Worm (Caenorhabditis elegans): Measurements from ENCODE around the gene F09E5.12.

The F09E5.12 gene

ce11 chrII:5358137-5358745, 12.3 kb downstream of the F09E5.12 start, which contains the start of the genes F09E5.11 and bmy-1:
Gene F09E5.11 (minus strand): TSS chrII:5358187.
Gene bmy-1 (plus strand): TSS chrII:5358695.
- TF ChIP-seq fos-1 (tag; optimal IDR thresholded peaks at IDR 0.05): no peak
- TF ChIP-seq madf-9 (GFP tag; conservative IDR thresholded peaks at IDR 0.05): peak; percentile 67
- TF ChIP-seq nhr-10 (tag; optimal IDR thresholded peaks at IDR 0.05): no peak
- peak; percentile 47 for TF ChIP-seq nhr-11 (tag; optimal IDR thresholded peaks at IDR 0.05)
- TF ChIP-seq lin-1 (GFP tag; IDR thresholded peaks at IDR 0.05): no peak
- TF ChIP-seq ceh-28 (tag; optimal IDR thresholded peaks at IDR 0.05): no peak
- TF ChIP-seq nhr-102 (tag; optimal IDR thresholded peaks at IDR 0.05): peak; percentile 60
- TF ChIP-seq set-16 (GFP tag; IDR thresholded peaks at IDR 0.05): peak; percentile 54
- TF ChIP-seq ceh-32 (tag; optimal IDR thresholded peaks at IDR 0.05; ENCODE audit: poor library complexity): no peak
- TF ChIP-seq F10B5.3 (tag; optimal IDR thresholded peaks at IDR 0.05): no peak
- TF ChIP-seq nhr-41 (GFP tag; IDR thresholded peaks at IDR 0.05): no peak
- no peak for TF ChIP-seq madf-5 (GFP tag; IDR thresholded peaks at IDR 0.05)
- peak; percentile 44 for TF ChIP-seq T20F7.1 (GFP tag; optimal IDR thresholded peaks at IDR 0.05)
- TF ChIP-seq aha-1 (tag): peak; percentile 98
- TF ChIP-seq cey-2 (tag; optimal IDR thresholded peaks at IDR 0.05; ENCODE audit: borderline replicate concordance, insufficient read depth): no peak
- TF ChIP-seq nhr-237 (tag; optimal IDR thresholded peaks at IDR 0.05): no peak
- TF ChIP-seq skn-1 (tag; optimal IDR thresholded peaks at IDR 0.05): no peak
- TF ChIP-seq egl-27 (tag; optimal IDR thresholded peaks at IDR 0.05): no peak
- no peak for TF ChIP-seq ztf-11 (tag; optimal IDR thresholded peaks at IDR 0.05)
- TF ChIP-seq Y75B8A.6 (GFP tag; IDR thresholded peaks at IDR 0.05): no peak
- TF ChIP-seq F37D6.2 (tag; optimal IDR thresholded peaks at IDR 0.05): peak; percentile 58
- TF ChIP-seq jun-1 (tag; optimal IDR thresholded peaks at IDR 0.05): no peak
- peak; percentile 80 for TF ChIP-seq hlh-11 (tag; optimal IDR thresholded peaks at IDR 0.05)
- no peak for TF ChIP-seq daf-12 (tag; optimal IDR thresholded peaks at IDR 0.05)
- no peak for TF ChIP-seq mxl-2 (GFP tag; conservative IDR thresholded peaks at IDR 0.05)
- no peak for TF ChIP-seq pqm-1 (tag; optimal IDR thresholded peaks at IDR 0.05)
- no peak for TF ChIP-seq attf-4 (tag; optimal IDR thresholded peaks at IDR 0.05)
- TF ChIP-seq tag-97 (GFP tag; IDR thresholded peaks at IDR 0.05): no peak
- peak; percentile 79 for TF ChIP-seq lin-13 (GFP tag; optimal IDR thresholded peaks at IDR 0.05)
- peak in 1 of 2 experiments; percentile 89 for TF ChIP-seq unc-62 (GFP tag; optimal IDR thresholded peaks at IDR 0.05 in 1 of 2)
- no peak for TF ChIP-seq unc-62 (tag; optimal IDR thresholded peaks at IDR 0.05)
- TF ChIP-seq dpl-1 (GFP tag; optimal IDR thresholded peaks at IDR 0.05): peak; percentile 79
- no peak for TF ChIP-seq daf-19 (GFP tag; conservative IDR thresholded peaks at IDR 0.05)
- TF ChIP-seq rbr-2 (tag; optimal IDR thresholded peaks at IDR 0.05): peak; percentile 82
- no peak for TF ChIP-seq ces-1 (GFP tag; optimal IDR thresholded peaks at IDR 0.05)
- no peak for TF ChIP-seq lin-39 (tag; optimal IDR thresholded peaks at IDR 0.05)
- TF ChIP-seq ZK546.5 (tag; optimal IDR thresholded peaks at IDR 0.05): no peak
- peak; percentile 84 for TF ChIP-seq ceh-44 (GFP tag; IDR thresholded peaks at IDR 0.05)
- TF ChIP-seq dve-1 (tag; optimal IDR thresholded peaks at IDR 0.05; ENCODE audit: insufficient read depth): peak; percentile 84
- peak; percentile 93 for TF ChIP-seq R02D3.7 (tag; optimal IDR thresholded peaks at IDR 0.05)
- peak; percentile 58 for TF ChIP-seq hlh-30 (tag; optimal IDR thresholded peaks at IDR 0.05; ENCODE audit: insufficient read depth)
- peak; percentile 61; the same call in 1 of the 2 replicates for TF ChIP-seq arid-1 (GFP tag; conservative IDR thresholded peaks at IDR 0.05)
- peak in 1 of 2 experiments; percentile 94 for TF ChIP-seq hif-1 (tag; optimal IDR thresholded peaks at IDR 0.05)
- no peak for TF ChIP-seq dmd-8 (GFP tag; IDR thresholded peaks at IDR 0.05)
- TF ChIP-seq dmd-6 (GFP tag; IDR thresholded peaks at IDR 0.05): peak; percentile 77
- TF ChIP-seq Y105C5A.15 (GFP tag; IDR thresholded peaks at IDR 0.05): no peak
- no peak for TF ChIP-seq nhr-76 (tag; optimal IDR thresholded peaks at IDR 0.05)
- TF ChIP-seq hmg-1.1 (GFP tag; IDR thresholded peaks at IDR 0.05): peak; percentile 72
- peak; percentile 78 for TF ChIP-seq ceh-20 (GFP tag; IDR thresholded peaks at IDR 0.05)
- peak; percentile 80 for TF ChIP-seq T26A8.4 (GFP tag; IDR thresholded peaks at IDR 0.05)
- TF ChIP-seq F26F4.8 (GFP tag; conservative IDR thresholded peaks at IDR 0.05): no peak
